Worm (Caenorhabditis elegans): Measurements from ENCODE around the gene T14E8.2.

ce11 chrX:6560495-6560894, 17.7 kb downstream of the T14E8.2 start:
- TF ChIP-seq sdc-2 (tag; optimal IDR thresholded peaks at IDR 0.05): no peak
- no peak for TF ChIP-seq tbx-2 (tag; optimal IDR thresholded peaks at IDR 0.05)
- no peak for TF ChIP-seq hlh-8 (tag; optimal IDR thresholded peaks at IDR 0.05)
- TF ChIP-seq eyg-1 (tag; optimal IDR thresholded peaks at IDR 0.05): no peak
- TF ChIP-seq hlh-13 (GFP tag; optimal IDR thresholded peaks at IDR 0.05): no peak
- no peak for TF ChIP-seq ahr-1 (tag; optimal IDR thresholded peaks at IDR 0.05)
- TF ChIP-seq fkh-10 (GFP tag; optimal IDR thresholded peaks at IDR 0.05): no peak
- TF ChIP-seq npax-4 (tag; optimal IDR thresholded peaks at IDR 0.05): no peak
- TF ChIP-seq hlh-6 (tag; optimal IDR thresholded peaks at IDR 0.05): no peak
- no peak for TF ChIP-seq unc-55 (GFP tag; optimal IDR thresholded peaks at IDR 0.05)

Measured in whole organism, late embryonic.